Worm (Caenorhabditis elegans) whole organism, early embryonic: ENCODE results near the gene far-5.

Experiments
- B0310.2 ChIP-seq: sonication (generic microtip); optimal IDR thresholded peaks from 2 replicates; lab custom pipeline; 2016; ENCODE audit warnings: mild to moderate bottlenecking, missing genetic modification characterization, missing compliant biosample characterization
- ama-1 ChIP-seq: fragments of 150-350 bp; optimal IDR thresholded peaks from 2 replicates; lab custom pipeline; 2014
- flt-1 ChIP-seq: fragments of 200-800 bp; sonication (Bioruptor generic); IDR thresholded peaks from 2 replicates; pipeline ENCODE4 v1.3.6; 2022; ENCODE audit warnings: missing genetic modification characterization, missing compliant biosample characterization
- pes-1 ChIP-seq: fragments of 200-800 bp; sonication (Bioruptor generic); IDR thresholded peaks from 2 replicates; pipeline ENCODE4 v1.3.6; 2022; ENCODE audit warnings: missing genetic modification reagents, missing genetic modification characterization, missing compliant biosample characterization
- scrt-1 ChIP-seq: fragments of 200-800 bp; sonication (Bioruptor generic); IDR thresholded peaks from 2 replicates; pipeline ENCODE4 v1.3.6; 2022; ENCODE audit warnings: missing genetic modification characterization, missing compliant biosample characterization
- sea-1 ChIP-seq: fragments of 200-800 bp; sonication (Bioruptor generic); conservative IDR thresholded peaks from 2 replicates; pipeline ENCODE4 v1.3.6; 2022; ENCODE audit warnings: missing genetic modification characterization, missing compliant biosample characterization
- tra-4 ChIP-seq: sonication (generic microtip); optimal IDR thresholded peaks from 2 replicates; lab custom pipeline; 2017; ENCODE audit warnings: missing genetic modification characterization, missing compliant biosample characterization

DNA sequence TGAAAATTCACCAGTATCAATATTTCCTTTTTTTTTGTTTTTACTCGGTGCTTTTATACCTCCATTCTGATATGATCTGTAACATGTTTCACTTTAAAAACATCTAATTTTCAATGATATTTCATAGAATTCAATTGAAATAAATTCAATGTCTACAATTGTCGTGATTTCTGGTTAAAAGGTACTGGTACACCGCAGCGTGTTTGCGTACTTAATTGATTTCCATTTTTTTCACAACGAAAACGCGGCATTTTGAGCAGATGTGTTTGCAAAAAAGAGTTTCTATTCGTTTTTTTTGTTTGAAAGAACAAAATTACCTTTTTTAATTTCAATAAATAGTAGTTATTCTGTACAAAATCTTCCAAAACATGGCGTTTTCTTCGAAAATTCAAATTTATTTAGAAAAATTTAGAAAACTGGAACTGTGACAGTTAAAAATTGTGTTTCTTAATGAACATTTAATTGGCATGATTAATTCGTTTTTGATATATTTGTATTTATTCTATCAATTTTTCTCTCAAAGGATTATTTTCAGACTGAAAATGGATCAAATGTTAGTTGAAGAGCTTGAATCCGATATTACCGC lies 24.7 kb upstream of the far-5 start, which contains the start of gene pnn-1:
- no peak for TF ChIP-seq ama-1 (lab: Kevin White, UChicago)
- TF ChIP-seq sea-1 (GFP tag; lab: Robert Waterston, UW), result no peak
- TF ChIP-seq B0310.2, result no peak
- no peak for TF ChIP-seq flt-1 (GFP tag; lab: Robert Waterston, UW)
- TF ChIP-seq scrt-1, result no peak
- no peak for TF ChIP-seq pes-1 (GFP tag; lab: Robert Waterston, UW)
- TF ChIP-seq tra-4 (tag; lab: Kevin White, UChicago), result no peak
